Fruit fly (Drosophila melanogaster) whole organism, wandering third instar larva: ENCODE data around the gene Tsr1.

ENCODE experiments used
- Abd-B ChIP-seq: fragments of >200 bp; optimal IDR thresholded peaks from 2 replicates; lab custom pipeline; 2017; ENCODE audit warnings: missing biosample characterization, missing genetic modification characterization
- HLH106 ChIP-seq: fragments of 200-800 bp; optimal IDR thresholded peaks from 3 replicates; lab custom pipeline; 2019; ENCODE audit warnings: missing biosample characterization, mild to moderate bottlenecking, missing genetic modification characterization, moderate library complexity
- Hnf4 ChIP-seq: fragments of 200-800 bp; sonication (Bioruptor generic); optimal IDR thresholded peaks from 2 replicates; lab custom pipeline; 2016; ENCODE audit warnings: missing biosample characterization, mild to moderate bottlenecking, missing genetic modification characterization
- OdsH ChIP-seq: fragments of 200-800 bp; sonication (Bioruptor generic); optimal IDR thresholded peaks from 2 replicates; lab custom pipeline; 2016; ENCODE audit warnings: missing biosample characterization, mild to moderate bottlenecking, missing genetic modification characterization
- Sp1 ChIP-seq: fragments of 200-800 bp; sonication (Bioruptor generic); optimal IDR thresholded peaks from 3 replicates; lab custom pipeline; 2019; ENCODE audit warnings: missing biosample characterization, mild to moderate bottlenecking, missing genetic modification characterization, moderate library complexity
- brk ChIP-seq: fragments of 200-800 bp; sonication (Bioruptor generic); optimal IDR thresholded peaks from 2 replicates; lab custom pipeline; 2016; ENCODE audit warnings: missing biosample characterization, mild to moderate bottlenecking, missing genetic modification characterization
- ey ChIP-seq: fragments of 200-800 bp; sonication (Bioruptor generic); optimal IDR thresholded peaks from 2 replicates; lab custom pipeline; 2016; ENCODE audit warnings: missing biosample characterization, missing genetic modification characterization
- foxo ChIP-seq, 2 experiments: fragments of 200-800 bp; sonication (Bioruptor generic); optimal IDR thresholded peaks; 2 replicates in 1 of 2; 3 replicates in 1 of 2; lab custom pipeline; 2016 to 2017; ENCODE audit warnings: missing biosample characterization in 2 of 2, missing genetic modification characterization in 2 of 2
- fru ChIP-seq: fragments of 200-800 bp; sonication (Bioruptor generic); optimal IDR thresholded peaks from 3 replicates; lab custom pipeline; 2016; ENCODE audit warnings: missing biosample characterization, mild to moderate bottlenecking, missing genetic modification characterization
- lola ChIP-seq: fragments of >200 bp; optimal IDR thresholded peaks from 2 replicates; lab custom pipeline; 2017; ENCODE audit warnings: missing biosample characterization, missing genetic modification characterization
- pan ChIP-seq: fragments of >200 bp; optimal IDR thresholded peaks from 2 replicates; lab custom pipeline; 2017
- sage ChIP-seq: fragments of 200-800 bp; sonication (Bioruptor generic); optimal IDR thresholded peaks from 2 replicates; lab custom pipeline; 2016; ENCODE audit warnings: missing biosample characterization, mild to moderate bottlenecking, missing genetic modification characterization
- tai ChIP-seq: sonication (Bioruptor generic); optimal IDR thresholded peaks from 2 replicates; lab custom pipeline; 2016; ENCODE audit warnings: missing biosample characterization, missing genetic modification characterization
- usp ChIP-seq: fragments of >200 bp; optimal IDR thresholded peaks from 2 replicates; lab custom pipeline; 2017; ENCODE audit warnings: missing biosample characterization, missing genetic modification characterization

dm6 chr3L:21371230-21371629, 36.2 kb downstream of the Tsr1 start:
- TF ChIP-seq Sp1 (GFP tag; lab: Kevin White, UChicago) = no peak
- TF ChIP-seq pan (lab: Kevin White, UChicago) = no peak
- no peak for TF ChIP-seq OdsH
- TF ChIP-seq usp (GFP tag; lab: Kevin White, UChicago) = no peak
- no peak for TF ChIP-seq tai (GFP tag; lab: Kevin White, UChicago)
- TF ChIP-seq ey = no peak
- no peak for TF ChIP-seq lola (GFP tag; lab: Kevin White, UChicago)
- no peak for TF ChIP-seq Abd-B (GFP tag; lab: Kevin White, UChicago)
- no peak for TF ChIP-seq Hnf4 (GFP tag; lab: Kevin White, UChicago)
- TF ChIP-seq foxo (GFP tag; optimal IDR thresholded peaks at IDR 0.05; lab: Kevin White, UChicago) = no peak
- TF ChIP-seq brk (GFP tag; lab: Kevin White, UChicago) = no peak
- TF ChIP-seq HLH106 = no peak
- TF ChIP-seq fru (GFP tag; lab: Kevin White, UChicago) = no peak
- no peak for TF ChIP-seq sage (GFP tag; lab: Kevin White, UChicago)
